Worm (Caenorhabditis elegans) whole organism, young adult: ENCODE data around the gene srw-9.

ENCODE experiments used
- C06A6.2 ChIP-seq: fragments of 200-800 bp; sonication (Bioruptor generic); conservative IDR thresholded peaks from 2 replicates; pipeline ENCODE4 v1.3.6; 2022; ENCODE audit warnings: missing genetic modification characterization, missing compliant biosample characterization
- C17E4.6 ChIP-seq: fragments of 200-800 bp; sonication (Bioruptor generic); IDR thresholded peaks from 2 replicates; pipeline ENCODE4 v1.3.6; 2022; ENCODE audit warnings: missing genetic modification reagents, missing genetic modification characterization, missing compliant biosample characterization
- F39B2.1 ChIP-seq: fragments of 200-800 bp; sonication (Bioruptor generic); IDR thresholded peaks from 2 replicates; pipeline ENCODE4 v1.3.6; 2022; ENCODE audit warnings: missing genetic modification reagents, missing genetic modification characterization, missing compliant biosample characterization
- Y53G8AR.9 ChIP-seq: fragments of 200-800 bp; sonication (Bioruptor generic); conservative IDR thresholded peaks from 2 replicates; pipeline ENCODE4 v1.3.6; 2022; ENCODE audit warnings: missing genetic modification reagents, missing genetic modification characterization, missing compliant biosample characterization
- Y56A3A.18 ChIP-seq: fragments of 200-800 bp; sonication (Bioruptor generic); IDR thresholded peaks from 2 replicates; pipeline ENCODE4 v1.3.6; 2022; ENCODE audit warnings: missing genetic modification reagents, missing genetic modification characterization, missing compliant biosample characterization
- ama-1 ChIP-seq, 3 experiments: fragments of 150-350 bp in 1 of 3; sonication (generic microtip) in 2 of 3; optimal IDR thresholded peaks; 2 replicates each; lab custom pipeline; 2014 to 2018; ENCODE audit warnings: missing biosample characterization in 2 of 3, missing genetic modification characterization in 2 of 3, missing genetic modification reagents in 2 of 3
- dpl-1 ChIP-seq: fragments of 150-350 bp; optimal IDR thresholded peaks from 2 replicates; lab custom pipeline; 2014; ENCODE audit warnings: missing biosample characterization, missing genetic modification reagents, missing genetic modification characterization
- lag-1 ChIP-seq: fragments of 200-800 bp; sonication (Bioruptor generic); IDR thresholded peaks from 2 replicates; pipeline ENCODE4 v1.3.6; 2022; ENCODE audit warnings: missing genetic modification reagents, missing genetic modification characterization, missing compliant biosample characterization
- lir-1 ChIP-seq: fragments of 200-800 bp; sonication (Bioruptor generic); conservative IDR thresholded peaks from 2 replicates; pipeline ENCODE4 v1.3.6; 2022; ENCODE audit warnings: missing genetic modification reagents, missing genetic modification characterization, missing compliant biosample characterization
- snpc-1.3 ChIP-seq: sonication (generic microtip); optimal IDR thresholded peaks from 2 replicates; lab custom pipeline; 2017; ENCODE audit warnings: missing genetic modification characterization, mild to moderate bottlenecking, missing compliant biosample characterization, antibody characterized with exemption, moderate library complexity, missing genotype, missing genetic modification reagents; ENCODE audit not compliant: insufficient read depth
- unc-62 ChIP-seq: fragments of 150-350 bp; optimal IDR thresholded peaks from 2 replicates; lab custom pipeline; 2014; ENCODE audit warnings: missing biosample characterization, missing genetic modification reagents, missing genetic modification characterization

- TF ChIP-seq C06A6.2: no peak
- no peak for TF ChIP-seq lag-1 (GFP tag; lab: Robert Waterston, UW)
- no peak for TF ChIP-seq snpc-1.3 (tag; lab: Kevin White, UChicago)
- no peak for TF ChIP-seq Y56A3A.18 (GFP tag; lab: Robert Waterston, UW)
- no peak for TF ChIP-seq dpl-1 (GFP tag; lab: Kevin White, UChicago)
- no peak for TF ChIP-seq Y53G8AR.9
- TF ChIP-seq unc-62: no peak
- no peak for TF ChIP-seq lir-1
- TF ChIP-seq ama-1 (optimal IDR thresholded peaks at IDR 0.05; lab: Kevin White, UChicago): no peak
- no peak for TF ChIP-seq ama-1 (GFP tag; optimal IDR thresholded peaks at IDR 0.05; lab: Kevin White, UChicago)
- TF ChIP-seq C17E4.6 (GFP tag; lab: Robert Waterston, UW): no peak
- no peak for TF ChIP-seq F39B2.1 (GFP tag; lab: Robert Waterston, UW)
Measured at ce11 chrIII:12806712-12807111, 49.2 kb downstream of the srw-9 start, which contains the start of gene BE10.5.
